Fruit fly (Drosophila melanogaster) whole organism, embryonic: ENCODE data around the gene ebo.

Source experiments
- Antp ChIP-seq: fragments of 200-800 bp; sonication (Bioruptor generic); optimal IDR thresholded peaks from 3 replicates; lab custom pipeline; 2016; ENCODE audit warnings: missing biosample characterization, missing genetic modification characterization
- CG12391 ChIP-seq: fragments of 200-800 bp; sonication (Bioruptor generic); optimal IDR thresholded peaks from 3 replicates; lab custom pipeline; 2018; ENCODE audit warnings: missing biosample characterization, mild to moderate bottlenecking, missing genetic modification characterization, moderate library complexity
- CG13775 ChIP-seq: fragments of 200-800 bp; sonication (Bioruptor generic); optimal IDR thresholded peaks from 3 replicates; lab custom pipeline; 2017; ENCODE audit warnings: missing biosample characterization, mild to moderate bottlenecking, missing genetic modification characterization
- CG14014 ChIP-seq: fragments of 200-800 bp; sonication (Bioruptor generic); IDR thresholded peaks from 2 replicates; pipeline ENCODE4 v1.3.6; 2022; ENCODE audit warnings: missing biosample characterization, missing genetic modification characterization
- CG1529 ChIP-seq: fragments of 200-800 bp; sonication (Bioruptor generic); optimal IDR thresholded peaks from 3 replicates; lab custom pipeline; 2018; ENCODE audit warnings: missing biosample characterization, missing genetic modification characterization
- CG1602 ChIP-seq: fragments of 200-800 bp; sonication (Bioruptor generic); optimal IDR thresholded peaks from 3 replicates; lab custom pipeline; 2016; ENCODE audit warnings: missing biosample characterization, missing genetic modification characterization
- CG16813 ChIP-seq: fragments of 200-800 bp; sonication (Bioruptor generic); IDR thresholded peaks from 3 replicates; pipeline ENCODE4 v1.3.6; 2022; ENCODE audit warnings: missing biosample characterization, missing genetic modification characterization; ENCODE audit not compliant: partially characterized antibody
- CG16863 ChIP-seq: fragments of 200-800 bp; sonication (Bioruptor generic); optimal IDR thresholded peaks from 3 replicates; lab custom pipeline; 2016; ENCODE audit warnings: missing biosample characterization, missing genetic modification characterization
- CG17186 ChIP-seq: fragments of 200-800 bp; sonication (Bioruptor generic); optimal IDR thresholded peaks from 3 replicates; lab custom pipeline; 2017; ENCODE audit warnings: missing biosample characterization, missing genetic modification reagents, missing genetic modification characterization
- CG17328 ChIP-seq: fragments of 200-800 bp; sonication (Bioruptor generic); IDR thresholded peaks from 2 replicates; pipeline ENCODE4 v1.3.6; 2022; ENCODE audit warnings: missing biosample characterization, missing genetic modification characterization
- CG17568 ChIP-seq: fragments of 200-800 bp; sonication (Bioruptor generic); optimal IDR thresholded peaks from 2 replicates; lab custom pipeline; 2018; ENCODE audit warnings: missing biosample characterization, mild to moderate bottlenecking, missing genetic modification characterization, moderate library complexity
- CG1832 ChIP-seq: fragments of 200-800 bp; sonication (Bioruptor generic); optimal IDR thresholded peaks from 2 replicates; lab custom pipeline; 2017; ENCODE audit warnings: missing biosample characterization, mild to moderate bottlenecking, missing genetic modification characterization, inconsistent platforms
- CG18476 ChIP-seq: fragments of 200-800 bp; sonication (Bioruptor generic); optimal IDR thresholded peaks from 2 replicates; lab custom pipeline; 2016; ENCODE audit warnings: missing biosample characterization, mild to moderate bottlenecking, missing genetic modification characterization
- CG2678 ChIP-seq: fragments of 200-800 bp; sonication (Bioruptor generic); optimal IDR thresholded peaks from 3 replicates; lab custom pipeline; 2019; ENCODE audit warnings: missing biosample characterization, mild to moderate bottlenecking, missing genetic modification characterization, moderate library complexity
- CG30403 ChIP-seq: fragments of 200-800 bp; sonication (Bioruptor generic); optimal IDR thresholded peaks from 3 replicates; lab custom pipeline; 2016; ENCODE audit warnings: missing biosample characterization, missing genetic modification characterization
- CG30431 ChIP-seq: fragments of 200-800 bp; sonication (Bioruptor generic); optimal IDR thresholded peaks from 2 replicates; lab custom pipeline; 2017; ENCODE audit warnings: missing biosample characterization, missing genetic modification characterization
- CG3995 ChIP-seq: fragments of 200-800 bp; sonication (Bioruptor generic); optimal IDR thresholded peaks from 3 replicates; lab custom pipeline; 2016; ENCODE audit warnings: missing biosample characterization, missing genetic modification characterization
- CG5245 ChIP-seq: fragments of 200-800 bp; sonication (Bioruptor generic); optimal IDR thresholded peaks from 3 replicates; lab custom pipeline; 2016; ENCODE audit warnings: missing biosample characterization, missing genetic modification characterization
- CG6689 ChIP-seq: fragments of 200-800 bp; sonication (Bioruptor generic); IDR thresholded peaks from 2 replicates; pipeline ENCODE4 v1.3.6; 2022; ENCODE audit warnings: missing biosample characterization, missing genetic modification characterization
- CG8290 ChIP-seq, 3 experiments: fragments of 200-800 bp; sonication (Bioruptor generic); optimal IDR thresholded peaks; 2 replicates each; lab custom pipeline; 2016 to 2019; ENCODE audit warnings: missing biosample characterization in 3 of 3, missing genetic modification characterization in 3 of 3, mild to moderate bottlenecking in 2 of 3, moderate library complexity in 1 of 3
- CG9817 ChIP-seq: fragments of 200-800 bp; sonication (Bioruptor generic); optimal IDR thresholded peaks from 2 replicates; lab custom pipeline; 2018; ENCODE audit warnings: missing biosample characterization, mild to moderate bottlenecking, missing genetic modification characterization, moderate library complexity
- HLH54F ChIP-seq: fragments of 200-800 bp; sonication (Bioruptor generic); optimal IDR thresholded peaks from 3 replicates; lab custom pipeline; 2016; ENCODE audit warnings: missing biosample characterization, missing genetic modification characterization
- Hsf ChIP-seq: fragments of 200-800 bp; sonication (Bioruptor generic); optimal IDR thresholded peaks from 3 replicates; lab custom pipeline; 2016; ENCODE audit warnings: missing biosample characterization, missing genetic modification characterization
- Scr ChIP-seq: fragments of 200-800 bp; sonication (Bioruptor generic); IDR thresholded peaks from 2 replicates; pipeline ENCODE4 v1.3.6; 2022; ENCODE audit warnings: missing biosample characterization, missing genetic modification characterization; ENCODE audit not compliant: partially characterized antibody
- Sry-β ChIP-seq: fragments of 200-800 bp; sonication (Bioruptor generic); optimal IDR thresholded peaks from 2 replicates; lab custom pipeline; 2018; ENCODE audit warnings: missing biosample characterization, mild to moderate bottlenecking, missing genetic modification characterization, moderate library complexity
- Usf ChIP-seq: fragments of 200-800 bp; sonication (Bioruptor generic); optimal IDR thresholded peaks from 2 replicates; lab custom pipeline; 2017; ENCODE audit warnings: missing genotype, missing biosample characterization, missing genetic modification characterization
- Vsx1 ChIP-seq: fragments of 200-800 bp; sonication (Bioruptor generic); optimal IDR thresholded peaks from 2 replicates; lab custom pipeline; 2017; ENCODE audit warnings: missing biosample characterization, mild to moderate bottlenecking, missing genetic modification characterization, missing genetic modification reagents
- ap ChIP-seq: fragments of 200-800 bp; sonication (Bioruptor generic); IDR thresholded peaks from 2 replicates; pipeline ENCODE4 v1.3.6; 2022; ENCODE audit warnings: missing biosample characterization, missing genetic modification characterization
- ara ChIP-seq: fragments of 200-800 bp; sonication (Bioruptor generic); IDR thresholded peaks from 2 replicates; pipeline ENCODE4 v1.3.6; 2022; ENCODE audit warnings: missing biosample characterization, missing genetic modification characterization
- bbx ChIP-seq: fragments of 200-800 bp; sonication (Bioruptor generic); IDR thresholded peaks from 2 replicates; pipeline ENCODE4 v1.3.6; 2022; ENCODE audit warnings: missing biosample characterization, missing genetic modification characterization; ENCODE audit not compliant: partially characterized antibody
- bowl ChIP-seq: fragments of 200-800 bp; sonication (Bioruptor generic); IDR thresholded peaks from 2 replicates; pipeline ENCODE4 v1.3.6; 2022; ENCODE audit warnings: missing biosample characterization, missing genetic modification characterization
- br ChIP-seq: fragments of >200 bp; optimal IDR thresholded peaks from 2 replicates; lab custom pipeline; 2017
- dpn ChIP-seq, 2 experiments: fragments of 200-800 bp; sonication (Bioruptor generic); optimal IDR thresholded peaks; 3 replicates each; lab custom pipeline; 2016; ENCODE audit warnings: missing biosample characterization in 2 of 2, missing genetic modification characterization in 2 of 2
- ems ChIP-seq: fragments of 200-800 bp; sonication (Bioruptor generic); optimal IDR thresholded peaks from 3 replicates; lab custom pipeline; 2016; ENCODE audit warnings: missing biosample characterization, missing genetic modification characterization
- fd96Cb ChIP-seq: fragments of 200-800 bp; sonication (Bioruptor generic); optimal IDR thresholded peaks from 2 replicates; lab custom pipeline; 2018; ENCODE audit warnings: missing biosample characterization, mild to moderate bottlenecking, missing genetic modification characterization, moderate library complexity
- kay ChIP-seq: fragments of 200-800 bp; sonication (Bioruptor generic); optimal IDR thresholded peaks from 2 replicates; lab custom pipeline; 2016; ENCODE audit warnings: missing biosample characterization, missing genetic modification characterization
- lbe ChIP-seq: fragments of 200-800 bp; sonication (Bioruptor generic); optimal IDR thresholded peaks from 2 replicates; lab custom pipeline; 2016; ENCODE audit warnings: missing biosample characterization, mild to moderate bottlenecking, missing genetic modification characterization
- nerfin-2 ChIP-seq: fragments of 200-800 bp; sonication (Bioruptor generic); IDR thresholded peaks from 2 replicates; pipeline ENCODE4 v1.3.6; 2022; ENCODE audit warnings: missing biosample characterization, missing genetic modification characterization; ENCODE audit not compliant: partially characterized antibody
- p53 ChIP-seq: fragments of 200-800 bp; sonication (Bioruptor generic); optimal IDR thresholded peaks from 2 replicates; lab custom pipeline; 2016; ENCODE audit warnings: missing biosample characterization, missing genetic modification characterization
- phol ChIP-seq: fragments of 200-800 bp; sonication (Bioruptor generic); optimal IDR thresholded peaks from 3 replicates; lab custom pipeline; 2018; ENCODE audit warnings: missing biosample characterization, mild to moderate bottlenecking, missing genetic modification characterization, moderate library complexity
- row ChIP-seq: fragments of 200-800 bp; sonication (Bioruptor generic); IDR thresholded peaks from 3 replicates; pipeline ENCODE4 v1.3.6; 2022; ENCODE audit warnings: missing biosample characterization, missing genetic modification characterization
- run ChIP-seq: fragments of 200-800 bp; sonication (Bioruptor generic); optimal IDR thresholded peaks from 3 replicates; lab custom pipeline; 2018; ENCODE audit warnings: missing biosample characterization, mild to moderate bottlenecking, missing genetic modification characterization
- sc ChIP-seq, 3 experiments: fragments of >200 bp in 2 of 3; fragments of 200-800 bp in 1 of 3; sonication (Bioruptor generic) in 1 of 3; optimal IDR thresholded peaks; 2 replicates in 2 of 3; 3 replicates in 1 of 3; lab custom pipeline; 2017; ENCODE audit warnings: mild to moderate bottlenecking in 1 of 3, missing biosample characterization in 1 of 3, missing genetic modification characterization in 1 of 3, missing genetic modification reagents in 1 of 3
- seq ChIP-seq: fragments of 200-800 bp; sonication (Bioruptor generic); IDR thresholded peaks from 2 replicates; pipeline ENCODE4 v1.3.6; 2022; ENCODE audit warnings: missing biosample characterization, missing genetic modification characterization
- slbo ChIP-seq: fragments of 200-800 bp; sonication (Bioruptor generic); IDR thresholded peaks from 2 replicates; pipeline ENCODE4 v1.3.6; 2022; ENCODE audit warnings: missing biosample characterization, missing genetic modification characterization
- trh ChIP-seq: fragments of 200-800 bp; sonication (Bioruptor generic); optimal IDR thresholded peaks from 2 replicates; lab custom pipeline; 2016; ENCODE audit warnings: missing biosample characterization, missing genetic modification characterization
- twi ChIP-seq: fragments of 200-800 bp; optimal IDR thresholded peaks from 2 replicates; lab custom pipeline; 2019; ENCODE audit warnings: missing biosample characterization, mild to moderate bottlenecking, missing genetic modification characterization, moderate library complexity
- unc-4 ChIP-seq: fragments of 200-800 bp; sonication (Bioruptor generic); IDR thresholded peaks from 2 replicates; pipeline ENCODE4 v1.3.6; 2022; ENCODE audit warnings: missing biosample characterization, missing genetic modification characterization; ENCODE audit not compliant: partially characterized antibody
- yki ChIP-seq: fragments of >200 bp; optimal IDR thresholded peaks from 3 replicates; lab custom pipeline; 2018
- zen ChIP-seq: fragments of 200-800 bp; sonication (Bioruptor generic); optimal IDR thresholded peaks from 3 replicates; lab custom pipeline; 2018; ENCODE audit warnings: missing biosample characterization, mild to moderate bottlenecking, missing genetic modification characterization, moderate library complexity
- zf30C ChIP-seq: fragments of 200-800 bp; sonication (Bioruptor generic); optimal IDR thresholded peaks from 3 replicates; lab custom pipeline; 2018; ENCODE audit warnings: missing biosample characterization, mild to moderate bottlenecking, missing genetic modification characterization

Gene ebo

dm6 chrX:457803-458202 is 18.6 kb downstream of the ebo start (continued):
- TF ChIP-seq sc (optimal IDR thresholded peaks at IDR 0.05; lab: Kevin White, UChicago) (no peak), sc (GFP tag; optimal IDR thresholded peaks at IDR 0.05; lab: Kevin White, UChicago) (peak; percentile 19), CG3995 (GFP tag; lab: Kevin White, UChicago) (no peak), CG14014 (GFP tag; lab: Robert Waterston, UW) (no peak), nerfin-2 (GFP tag; lab: Robert Waterston, UW) (no peak), run (tag; lab: Kevin White, UChicago) (no peak), CG9817 (tag; lab: Kevin White, UChicago) (no peak), Vsx1 (GFP tag; lab: Kevin White, UChicago) (no peak), Antp (no peak), row (peak; percentile 52; the same call in 2 of the 3 replicates), Scr (GFP tag; lab: Robert Waterston, UW) (no peak), zf30C (GFP tag; lab: Kevin White, UChicago) (peak; percentile 93), bbx (GFP tag; lab: Robert Waterston, UW) (no peak), bowl (no peak), ems (GFP tag; lab: Kevin White, UChicago) (no peak), CG1832 (GFP tag; lab: Kevin White, UChicago) (no peak), Hsf (no peak), twi (peak; percentile 18), CG8290 (GFP tag; optimal IDR thresholded peaks at IDR 0.05; lab: Kevin White, UChicago) (no peak), CG8290 (tag; optimal IDR thresholded peaks at IDR 0.05; lab: Kevin White, UChicago) (no peak), CG18476 (no peak), CG12391 (tag; lab: Kevin White, UChicago) (peak; percentile 50), kay (GFP tag; lab: Kevin White, UChicago) (no peak), HLH54F (GFP tag; lab: Kevin White, UChicago) (no peak), fd96Cb (peak; percentile 35), CG1602 (GFP tag; lab: Kevin White, UChicago) (no peak), zen (peak; percentile 76), CG17328 (GFP tag; lab: Robert Waterston, UW) (0 out of 2 replicates have a peak, but pooled peaks have one; percentile 11), CG30403 (GFP tag; lab: Kevin White, UChicago) (peak; percentile 15), br (lab: Kevin White, UChicago) (no peak), CG16863 (GFP tag; lab: Kevin White, UChicago) (no peak), trh (GFP tag; lab: Kevin White, UChicago) (no peak), lbe (GFP tag; lab: Kevin White, UChicago) (no peak), CG16813 (no peak), phol (tag; lab: Kevin White, UChicago) (peak; percentile 63), ap (no peak), Usf (GFP tag; lab: Kevin White, UChicago) (peak; percentile 10), slbo (GFP tag; lab: Robert Waterston, UW) (no peak), dpn (GFP tag; optimal IDR thresholded peaks at IDR 0.05; lab: Kevin White, UChicago) (no peak), ara (GFP tag; lab: Robert Waterston, UW) (0 out of 2 replicates have a peak, but pooled peaks have one; percentile 17), p53 (GFP tag; lab: Kevin White, UChicago) (no peak), CG17568 (GFP tag; lab: Kevin White, UChicago) (no peak), CG30431 (GFP tag; lab: Kevin White, UChicago) (peak; percentile 8), Sry-β (GFP tag; lab: Kevin White, UChicago) (no peak), seq (GFP tag; lab: Robert Waterston, UW) (no peak), CG2678 (tag; lab: Kevin White, UChicago) (no peak), yki (lab: Kevin White, UChicago) (no peak), CG1529 (GFP tag; lab: Kevin White, UChicago) (no peak), CG13775 (GFP tag; lab: Kevin White, UChicago) (peak; percentile 52), CG5245 (GFP tag; lab: Kevin White, UChicago) (no peak), CG6689 (0 out of 2 replicates have a peak, but pooled peaks have one; percentile 7), CG17186 (no peak), unc-4 (GFP tag; lab: Robert Waterston, UW) (no peak)
